Fruit fly (Drosophila melanogaster) whole organism, adult: ENCODE data around the gene Rab6.

Source experiments
- CG12768 ChIP-seq: fragments of 200-800 bp; sonication (Bioruptor generic); optimal IDR thresholded peaks from 2 replicates; lab custom pipeline; 2017; ENCODE audit warnings: missing biosample characterization, missing genetic modification characterization, mild to moderate bottlenecking, moderate library complexity, missing genetic modification reagents
- CG33017 ChIP-seq: fragments of 200-800 bp; sonication (Bioruptor generic); optimal IDR thresholded peaks from 2 replicates; lab custom pipeline; 2018; ENCODE audit warnings: missing biosample characterization, mild to moderate bottlenecking, missing genetic modification characterization, moderate library complexity
- CG5204 ChIP-seq: fragments of 200-800 bp; sonication (Bioruptor generic); optimal IDR thresholded peaks from 2 replicates; lab custom pipeline; 2016; ENCODE audit warnings: missing biosample characterization, missing genetic modification characterization
- CG7101 ChIP-seq: fragments of 200-800 bp; sonication (Bioruptor generic); optimal IDR thresholded peaks from 2 replicates; lab custom pipeline; 2018; ENCODE audit warnings: missing biosample characterization, mild to moderate bottlenecking, missing genetic modification characterization, moderate library complexity
- bab1 ChIP-seq: fragments of 200-800 bp; sonication (Bioruptor generic); optimal IDR thresholded peaks from 3 replicates; lab custom pipeline; 2019; ENCODE audit warnings: missing biosample characterization, mild to moderate bottlenecking, missing genetic modification characterization, moderate library complexity
- cnc ChIP-seq, 2 experiments: fragments of >200 bp; optimal IDR thresholded peaks; 2 replicates each; lab custom pipeline; 2017
- kay ChIP-seq: fragments of 200-800 bp; sonication (Bioruptor generic); peaks from one replicate; lab custom pipeline; 2016; ENCODE audit warnings: missing biosample characterization, missing genetic modification characterization, borderline replicate concordance

DNA sequence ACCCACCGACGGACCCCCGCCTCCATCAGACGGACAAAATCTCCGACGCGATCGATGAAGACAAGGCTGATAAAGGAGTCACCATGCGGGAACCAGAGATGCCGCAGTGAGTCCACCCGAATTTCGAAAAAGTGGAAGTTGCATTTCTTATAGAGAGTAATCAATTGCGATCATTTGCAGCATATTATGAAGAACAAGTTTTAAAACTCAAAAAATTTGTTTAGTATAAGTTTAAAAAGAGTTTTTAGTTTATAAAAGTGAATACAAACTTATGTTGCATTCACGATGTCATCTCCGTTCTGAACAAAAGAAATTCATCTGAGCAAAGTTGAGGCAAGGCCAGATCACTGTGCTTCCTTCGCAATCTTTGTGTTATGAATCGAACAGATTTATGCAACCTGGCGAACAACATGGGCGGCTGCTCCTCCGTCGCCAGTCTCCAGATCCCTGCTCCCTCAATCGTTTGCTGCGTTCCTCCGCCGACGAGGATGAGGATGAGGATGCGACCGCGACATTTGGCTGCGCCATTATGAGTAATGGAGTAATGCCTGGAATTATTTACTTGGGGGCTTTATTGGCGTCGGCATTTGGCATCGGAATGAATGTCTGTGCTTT is 4.1 kb upstream of the Rab6 start:
- no peak for TF ChIP-seq CG12768 (GFP tag; lab: Kevin White, UChicago)
- TF ChIP-seq cnc (optimal IDR thresholded peaks at IDR 0.05; lab: Kevin White, UChicago): no peak
- TF ChIP-seq kay (GFP tag; lab: Kevin White, UChicago): no peak
- no peak for TF ChIP-seq CG33017
- TF ChIP-seq CG5204: no peak
- TF ChIP-seq bab1 (GFP tag; lab: Kevin White, UChicago): no peak
- no peak for TF ChIP-seq CG7101 (tag; lab: Kevin White, UChicago)
